Fruit fly (Drosophila melanogaster) S2 (cell line): ENCODE measurements around the gene Jon65Aiv.

ENCODE experiments used
- CG8478 ChIP-seq: fragments of >200 bp; optimal IDR thresholded peaks from 2 replicates; lab custom pipeline; 2018
- CTCF ChIP-seq, 2 experiments: fragments of >200 bp; optimal IDR thresholded peaks; 2 replicates each; lab custom pipeline; 2018

DNA sequence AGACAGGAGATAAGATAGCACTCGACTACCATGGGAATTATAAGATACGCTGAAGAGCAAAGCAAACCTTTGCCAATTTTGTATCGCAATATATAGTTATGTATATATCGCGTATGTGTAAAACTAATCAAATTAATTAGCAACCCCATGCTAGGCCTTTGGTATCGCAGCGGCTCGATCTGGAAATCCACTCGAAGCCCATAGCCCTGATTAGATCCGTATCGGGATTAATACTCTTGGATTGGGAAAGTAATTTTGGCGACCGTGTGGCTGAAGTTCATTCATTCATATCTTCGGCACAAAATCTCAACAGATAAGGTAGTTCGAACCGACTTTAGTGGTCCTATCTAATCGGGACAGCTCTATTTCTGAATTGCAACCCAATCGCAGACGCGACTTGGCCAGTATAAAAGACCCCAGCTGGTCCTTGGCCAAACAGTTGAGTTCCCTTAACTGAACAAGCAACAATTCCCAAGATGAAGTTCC is at the start of gene Jon65Aiv:
- TF ChIP-seq CG8478 (lab: Kevin White, UChicago) (no peak), CTCF (optimal IDR thresholded peaks at IDR 0.05; lab: Kevin White, UChicago) (no peak)
